Worm (Caenorhabditis elegans): ENCODE measurements around the gene ins-6.
A peak's percentile ranks its signal among the peaks of the same experiment; 100 is the strongest.

Gene ins-6

DNA sequence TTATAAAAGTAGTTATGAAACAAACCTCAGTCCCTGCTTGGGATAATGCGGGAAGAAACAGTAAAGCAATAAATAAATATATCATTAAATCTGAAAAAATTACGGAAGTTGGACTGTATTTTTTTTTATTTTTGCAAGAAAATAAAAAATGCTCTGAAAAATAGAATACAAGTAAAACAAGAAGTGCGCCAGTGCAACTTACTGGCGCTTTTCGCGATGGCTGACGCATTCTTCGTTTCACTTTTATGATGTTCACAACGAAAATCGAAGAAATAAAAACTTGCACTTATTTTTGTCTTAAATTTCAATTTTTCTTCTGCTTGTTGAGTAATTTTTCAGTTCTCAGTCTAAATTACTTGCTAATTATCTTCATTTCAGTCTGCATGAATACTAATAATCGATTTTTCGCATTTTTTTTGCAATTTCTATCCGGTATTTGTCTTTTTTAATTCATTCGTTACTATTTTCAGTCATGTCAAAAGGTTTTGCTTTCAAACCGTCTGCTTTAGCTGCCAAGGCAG lies 47.5 kb downstream of the ins-6 start, which contains the start of the genes R12C12.6 and ran-5 (continued):
- TF ChIP-seq ctbp-1 (GFP tag; IDR thresholded peaks at IDR 0.05), result peak; percentile 63
- TF ChIP-seq nhr-11 (tag; optimal IDR thresholded peaks at IDR 0.05), result peak; percentile 25
- TF ChIP-seq skn-1 (tag; optimal IDR thresholded peaks at IDR 0.05), result no peak

DNA sequence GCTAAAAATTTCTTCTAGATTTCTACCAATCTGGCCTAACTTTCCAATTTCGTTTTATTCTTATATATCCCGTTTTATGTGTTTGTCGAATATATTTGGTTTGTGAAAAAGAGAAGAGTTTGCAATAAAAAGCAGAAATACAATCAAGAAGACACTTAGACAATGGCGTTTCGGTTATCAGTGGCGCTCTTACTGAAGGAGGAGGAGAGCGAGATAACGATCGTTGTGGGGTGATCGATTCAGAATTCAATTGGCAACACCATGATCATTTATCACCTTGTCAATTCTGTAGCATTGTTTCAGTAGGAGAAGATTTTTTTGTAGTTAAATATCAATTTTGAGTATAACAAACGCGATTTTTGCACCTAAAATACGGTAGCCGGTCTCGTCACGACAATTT lies 49.3 kb downstream of the ins-6 start:
- no peak for TF ChIP-seq snpc-1.2 (GFP tag; IDR thresholded peaks at IDR 0.05)
- no peak for TF ChIP-seq F26F4.8 (GFP tag; conservative IDR thresholded peaks at IDR 0.05)
- peak; percentile 83 for TF ChIP-seq pqm-1 (tag; optimal IDR thresholded peaks at IDR 0.05)
- no peak for TF ChIP-seq ceh-82 (tag; optimal IDR thresholded peaks at IDR 0.05)
- no peak for TF ChIP-seq zfp-2 (tag; optimal IDR thresholded peaks at IDR 0.05)
- peak in 1 of 2 experiments; percentile 8 for TF ChIP-seq lsy-2 (tag; optimal IDR thresholded peaks at IDR 0.05)
- TF ChIP-seq T20F7.1 (GFP tag; optimal IDR thresholded peaks at IDR 0.05), result no peak
- peak; percentile 73 for TF ChIP-seq dve-1 (tag; optimal IDR thresholded peaks at IDR 0.05; ENCODE audit: insufficient read depth)
- no peak for TF ChIP-seq ZK546.5 (tag; optimal IDR thresholded peaks at IDR 0.05)
- TF ChIP-seq php-3 (GFP tag; IDR thresholded peaks at IDR 0.05), result peak; percentile 54; the same call in 1 of the 2 replicates
- no peak for TF ChIP-seq ctbp-1 (GFP tag; IDR thresholded peaks at IDR 0.05)
- no peak for TF ChIP-seq nhr-42 (GFP tag; IDR thresholded peaks at IDR 0.05)
- TF ChIP-seq gei-8 (GFP tag; optimal IDR thresholded peaks at IDR 0.05), result no peak
- TF ChIP-seq Y105C5A.15 (GFP tag; IDR thresholded peaks at IDR 0.05), result no peak
- TF ChIP-seq skn-1 (tag; optimal IDR thresholded peaks at IDR 0.05), result no peak
- TF ChIP-seq spr-1 (tag; optimal IDR thresholded peaks at IDR 0.05), result no peak
- no peak for TF ChIP-seq nhr-102 (tag; optimal IDR thresholded peaks at IDR 0.05)
- TF ChIP-seq aly-2 (tag; optimal IDR thresholded peaks at IDR 0.05), result no peak
- no peak for TF ChIP-seq duxl-1 (tag; optimal IDR thresholded peaks at IDR 0.05; ENCODE audit: poor library complexity)
- no peak for TF ChIP-seq unc-130 (GFP tag; optimal IDR thresholded peaks at IDR 0.05)
- no peak for TF ChIP-seq lin-39 (tag; optimal IDR thresholded peaks at IDR 0.05)
- TF ChIP-seq daf-16 (GFP tag; optimal IDR thresholded peaks at IDR 0.05), result no peak
- peak; percentile 39 for TF ChIP-seq daf-16 (tag; optimal IDR thresholded peaks at IDR 0.05)
- TF ChIP-seq hlh-30 (tag; optimal IDR thresholded peaks at IDR 0.05; ENCODE audit: insufficient read depth), result no peak
- 0 out of 2 replicates have a peak, but pooled peaks have one; percentile 38 for TF ChIP-seq lin-1 (GFP tag; IDR thresholded peaks at IDR 0.05)
- TF ChIP-seq nhr-28 (tag; optimal IDR thresholded peaks at IDR 0.05), result peak; percentile 82
- TF ChIP-seq dmd-6 (GFP tag; IDR thresholded peaks at IDR 0.05), result peak; percentile 71
- TF ChIP-seq mep-1 (tag; optimal IDR thresholded peaks at IDR 0.05), result no peak
- no peak for TF ChIP-seq lir-3 (tag; optimal IDR thresholded peaks at IDR 0.05)
- no peak for TF ChIP-seq set-16 (GFP tag; IDR thresholded peaks at IDR 0.05)
- no peak for TF ChIP-seq ces-1 (GFP tag; optimal IDR thresholded peaks at IDR 0.05)
- no peak for TF ChIP-seq F10B5.3 (tag; optimal IDR thresholded peaks at IDR 0.05)
- TF ChIP-seq ztf-11 (tag; optimal IDR thresholded peaks at IDR 0.05), result no peak
- peak; percentile 31 for TF ChIP-seq nhr-77 (tag; optimal IDR thresholded peaks at IDR 0.05)
- peak; percentile 5 for TF ChIP-seq mes-2 (tag; optimal IDR thresholded peaks at IDR 0.05; ENCODE audit: poor library complexity, severe bottlenecking)
- TF ChIP-seq lin-29 (GFP tag; IDR thresholded peaks at IDR 0.05), result no peak
- TF ChIP-seq Y5F2A.4 (GFP tag; optimal IDR thresholded peaks at IDR 0.05), result no peak
- TF ChIP-seq hlh-11 (tag; optimal IDR thresholded peaks at IDR 0.05), result peak; percentile 62
- TF ChIP-seq dpl-1 (GFP tag; optimal IDR thresholded peaks at IDR 0.05), result no peak
- TF ChIP-seq hif-1 (tag; optimal IDR thresholded peaks at IDR 0.05), result no peak
- no peak for TF ChIP-seq F44E2.7 (GFP tag; IDR thresholded peaks at IDR 0.05)
- TF ChIP-seq fkh-10 (GFP tag; optimal IDR thresholded peaks at IDR 0.05), result no peak
- TF ChIP-seq Y75B8A.6 (GFP tag; IDR thresholded peaks at IDR 0.05), result no peak
- no peak for TF ChIP-seq dmd-9 (GFP tag; IDR thresholded peaks at IDR 0.05)
- TF ChIP-seq nhr-48 (tag; optimal IDR thresholded peaks at IDR 0.05), result peak; percentile 26
- peak; percentile 22 for TF ChIP-seq nhr-10 (tag; optimal IDR thresholded peaks at IDR 0.05)
- no peak for TF ChIP-seq Y48G9A.11 (GFP tag; IDR thresholded peaks at IDR 0.05)
- no peak for TF ChIP-seq nhr-6 (tag; optimal IDR thresholded peaks at IDR 0.05)
- TF ChIP-seq aha-1 (tag), result no peak

Measured in whole organism, L4 larva.